Worm (Caenorhabditis elegans): ENCODE data around the gene pink-1.

pink-1 gene

DNA sequence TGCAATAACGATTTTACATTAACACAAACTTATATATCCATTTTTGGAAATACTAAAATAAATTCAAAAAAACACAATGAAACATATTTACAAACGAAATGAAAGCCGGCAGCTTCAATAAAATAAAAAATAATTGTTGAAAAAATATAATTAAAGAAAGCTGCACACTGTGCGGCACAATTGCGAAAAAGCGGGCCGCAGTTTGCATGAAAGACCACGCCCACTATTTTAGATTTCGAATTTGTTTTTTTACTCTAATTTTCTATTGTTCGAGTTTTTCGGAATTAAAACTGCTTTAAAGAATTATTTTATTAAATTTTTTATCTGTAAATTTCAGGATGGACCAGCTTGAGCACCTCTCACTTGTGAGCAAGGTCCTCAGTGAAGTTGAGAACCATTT, 3.7 kb upstream of the pink-1 start, which contains the start of gene mog-5 (continued):
- no peak for TF ChIP-seq ceh-6 (GFP tag; optimal IDR thresholded peaks at IDR 0.05)
- TF ChIP-seq sox-4 (tag; optimal IDR thresholded peaks at IDR 0.05) = peak; percentile 55
- TF ChIP-seq ceh-9 (tag; optimal IDR thresholded peaks at IDR 0.05) = no peak
- peak; percentile 32 for TF ChIP-seq pha-2 (tag; optimal IDR thresholded peaks at IDR 0.05)
- no peak for TF ChIP-seq nhr-11 (tag; optimal IDR thresholded peaks at IDR 0.05)
- peak; percentile 14 for TF ChIP-seq fax-1 (tag; optimal IDR thresholded peaks at IDR 0.05)
- no peak for TF ChIP-seq fkh-10 (GFP tag; optimal IDR thresholded peaks at IDR 0.05)
- peak; percentile 38 for TF ChIP-seq C38D4.7 (GFP tag; optimal IDR thresholded peaks at IDR 0.05)
- no peak for TF ChIP-seq dve-1 (tag; optimal IDR thresholded peaks at IDR 0.05)
- no peak for TF ChIP-seq sdc-2 (tag; optimal IDR thresholded peaks at IDR 0.05)
- TF ChIP-seq unc-55 (GFP tag; optimal IDR thresholded peaks at IDR 0.05) = no peak
- peak; percentile 50 for TF ChIP-seq nhr-232 (tag; optimal IDR thresholded peaks at IDR 0.05)
- peak; percentile 64 for TF ChIP-seq odd-2 (tag; optimal IDR thresholded peaks at IDR 0.05)
- no peak for TF ChIP-seq ceh-22 (tag; optimal IDR thresholded peaks at IDR 0.05)
- peak; percentile 32 for TF ChIP-seq nfya-1 (tag; optimal IDR thresholded peaks at IDR 0.05)

DNA sequence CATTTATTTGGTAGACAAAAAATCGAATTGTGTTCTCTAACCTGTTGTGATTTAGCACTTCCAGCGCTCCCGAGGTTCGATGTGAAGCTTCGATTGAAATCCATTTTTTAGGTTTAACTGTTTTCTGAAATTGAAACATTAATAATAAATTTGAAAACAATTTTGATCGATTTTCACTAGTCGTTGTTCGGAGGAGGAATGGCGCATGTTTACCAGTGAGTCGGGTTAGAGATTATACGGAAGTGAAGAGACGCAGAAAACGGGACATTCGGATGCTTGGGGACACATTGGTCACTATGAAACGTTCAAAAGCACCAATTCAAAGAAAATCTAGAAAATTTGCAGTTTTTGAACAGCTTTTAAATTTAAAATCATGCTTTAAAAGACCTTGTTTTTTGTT, 3.3 kb upstream of the pink-1 start, which contains the start of gene fbxl-3:
Gene fbxl-3, minus strand, starts transcription at position 124 of the 400 bp plus-strand sequence.
- TF ChIP-seq unc-42 (tag; optimal IDR thresholded peaks at IDR 0.05) (no peak), ceh-6 (GFP tag; optimal IDR thresholded peaks at IDR 0.05) (no peak), C08G9.2 (tag; optimal IDR thresholded peaks at IDR 0.05) (no peak), F13H6.1 (tag; optimal IDR thresholded peaks at IDR 0.05) (no peak), pag-3 (tag; optimal IDR thresholded peaks at IDR 0.05; ENCODE audit: borderline replicate concordance) (no peak), ama-1 (optimal IDR thresholded peaks at IDR 0.05) (no peak)

DNA sequence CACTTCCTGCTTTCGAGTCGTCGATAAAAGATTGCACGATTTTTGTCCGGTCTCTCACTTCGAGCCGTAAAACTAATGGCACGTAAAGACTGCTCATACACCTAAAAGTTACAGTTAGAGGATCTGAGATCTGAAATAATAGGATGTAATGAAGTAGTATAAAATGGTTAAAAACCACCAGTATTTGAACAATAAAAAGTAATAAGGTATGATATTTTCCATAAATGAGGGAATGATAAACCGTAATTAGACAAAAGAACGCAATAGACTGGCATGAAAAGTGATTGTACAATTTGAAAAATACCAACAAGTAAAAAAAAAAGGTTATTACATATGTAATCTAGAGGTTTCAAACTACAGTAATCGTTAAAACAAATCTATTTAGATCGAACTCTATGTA, 2.4 kb downstream of the pink-1 start, which contains the start of gene brap-2:
Gene brap-2, minus strand, starts transcription at position 101 of the 400 bp plus-strand sequence.
- no peak for TF ChIP-seq elt-2 (tag; optimal IDR thresholded peaks at IDR 0.05)
- no peak for TF ChIP-seq K09A11.1 (tag; optimal IDR thresholded peaks at IDR 0.05; ENCODE audit: insufficient read depth)
- TF ChIP-seq ama-1 (optimal IDR thresholded peaks at IDR 0.05) = no peak
- TF ChIP-seq Y22D7AL.16 (tag; optimal IDR thresholded peaks at IDR 0.05) = no peak
- no peak for TF ChIP-seq ceh-48 (tag; optimal IDR thresholded peaks at IDR 0.05)
- no peak for TF ChIP-seq tbx-2 (tag; optimal IDR thresholded peaks at IDR 0.05)
- no peak for TF ChIP-seq mec-3 (tag; optimal IDR thresholded peaks at IDR 0.05; ENCODE audit: borderline replicate concordance)
- no peak for TF ChIP-seq pat-9 (tag; optimal IDR thresholded peaks at IDR 0.05)
- TF ChIP-seq pqm-1 (tag; optimal IDR thresholded peaks at IDR 0.05) = no peak
- TF ChIP-seq fkh-10 (GFP tag; optimal IDR thresholded peaks at IDR 0.05) = no peak
- TF ChIP-seq ceh-24 (tag; optimal IDR thresholded peaks at IDR 0.05) = no peak
- no peak for TF ChIP-seq C38D4.7 (GFP tag; optimal IDR thresholded peaks at IDR 0.05)
- no peak for TF ChIP-seq ceh-34 (tag; optimal IDR thresholded peaks at IDR 0.05)

DNA sequence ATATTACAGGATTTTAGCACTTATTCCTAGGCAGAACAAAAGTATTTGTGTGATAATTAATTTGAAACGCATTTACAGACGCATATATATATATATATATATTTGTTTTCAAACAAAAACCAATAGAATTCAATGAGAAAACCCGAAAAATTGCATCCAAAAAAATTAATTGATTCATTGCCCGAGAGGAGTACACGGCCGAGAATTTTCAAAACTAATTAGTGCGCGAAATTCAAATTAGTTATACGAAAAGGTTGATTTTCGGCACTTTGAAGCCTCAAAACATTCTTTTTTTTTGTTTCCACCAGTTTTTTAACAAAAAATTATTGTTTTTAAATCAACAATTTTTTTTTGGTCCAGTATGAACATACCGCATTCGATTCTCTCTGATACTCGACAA, 4.0 kb downstream of the pink-1 start:
- TF ChIP-seq elt-2 (tag; optimal IDR thresholded peaks at IDR 0.05) (peak; percentile 2), zip-5 (tag; optimal IDR thresholded peaks at IDR 0.05) (no peak)

DNA sequence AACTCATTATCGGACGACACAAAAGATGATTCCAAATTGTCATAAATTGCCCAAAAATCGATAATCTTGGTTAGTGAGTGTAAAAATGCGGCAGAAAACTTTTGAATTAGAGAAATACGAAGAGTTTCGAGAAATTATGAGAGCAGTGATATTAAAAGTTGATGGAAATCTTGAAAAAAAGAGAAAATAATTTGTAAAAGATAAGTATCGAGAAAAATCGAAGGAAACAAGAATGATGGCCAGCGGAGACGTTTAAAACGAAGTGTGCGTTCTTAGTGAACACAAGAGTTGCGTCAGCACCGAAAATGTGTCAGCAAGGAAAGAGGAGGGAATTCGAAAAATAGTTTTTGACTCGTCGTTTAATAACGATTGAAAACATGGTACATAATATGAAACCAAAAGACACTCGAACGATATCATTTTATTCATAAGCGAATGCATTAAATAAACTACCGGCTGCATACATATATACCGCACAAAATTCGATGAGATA, 5.6 kb downstream of the pink-1 start, which contains the start of gene ndx-6:
Gene ndx-6, minus strand, starts transcription at position 51 of the 493 bp plus-strand sequence.
- TF ChIP-seq ttx-3 (tag; optimal IDR thresholded peaks at IDR 0.05) (peak; percentile 19), ceh-19 (GFP tag; optimal IDR thresholded peaks at IDR 0.05) (peak; percentile 53), elt-4 (tag; optimal IDR thresholded peaks at IDR 0.05) (no peak), sox-2 (GFP tag; IDR thresholded peaks at IDR 0.05) (no peak), gmeb-2 (tag; optimal IDR thresholded peaks at IDR 0.05) (no peak), pax-1 (tag; optimal IDR thresholded peaks at IDR 0.05) (no peak), fax-1 (tag; optimal IDR thresholded peaks at IDR 0.05) (no peak), ceh-18 (tag; optimal IDR thresholded peaks at IDR 0.05) (peak; percentile 60), pat-9 (tag; optimal IDR thresholded peaks at IDR 0.05) (peak; percentile 42), nhr-11 (tag; optimal IDR thresholded peaks at IDR 0.05) (no peak), ceh-6 (GFP tag; optimal IDR thresholded peaks at IDR 0.05) (no peak), sdc-2 (tag; optimal IDR thresholded peaks at IDR 0.05) (peak; percentile 11), tbx-7 (tag; optimal IDR thresholded peaks at IDR 0.05) (no peak), fkh-10 (GFP tag; optimal IDR thresholded peaks at IDR 0.05) (no peak), pha-2 (tag; optimal IDR thresholded peaks at IDR 0.05) (no peak), nhr-232 (tag; optimal IDR thresholded peaks at IDR 0.05) (no peak), che-1 (tag; optimal IDR thresholded peaks at IDR 0.05) (no peak), pqm-1 (tag; optimal IDR thresholded peaks at IDR 0.05) (no peak), C38D4.7 (GFP tag; optimal IDR thresholded peaks at IDR 0.05) (peak; percentile 16), ceh-31 (tag; optimal IDR thresholded peaks at IDR 0.05) (peak; percentile 78), ref-2 (tag; optimal IDR thresholded peaks at IDR 0.05) (peak; percentile 55), F13H6.1 (tag; optimal IDR thresholded peaks at IDR 0.05) (no peak), ceh-2 (tag; optimal IDR thresholded peaks at IDR 0.05) (no peak)
